Worm (Caenorhabditis elegans) whole organism, midembryonic: ENCODE results near the gene nex-4.

ENCODE experiments used
- flt-1 ChIP-seq: fragments of 200-800 bp; sonication (Bioruptor generic); IDR thresholded peaks from 2 replicates; pipeline ENCODE4 v1.3.6; 2022; ENCODE audit warnings: missing genetic modification characterization, missing compliant biosample characterization
- tab-1 ChIP-seq: fragments of 200-800 bp; sonication (Bioruptor generic); IDR thresholded peaks from 2 replicates; pipeline ENCODE4 v1.3.6; 2022; ENCODE audit warnings: missing genetic modification characterization, missing compliant biosample characterization
- ztf-23 ChIP-seq: fragments of 200-800 bp; sonication (Bioruptor generic); IDR thresholded peaks from 2 replicates; pipeline ENCODE4 v1.3.6; 2022; ENCODE audit warnings: missing genetic modification reagents, missing genetic modification characterization, missing compliant biosample characterization

ce11 chrV:4857561-4857960 is 6.3 kb downstream of the nex-4 start:
- TF ChIP-seq flt-1 (GFP tag; lab: Robert Waterston, UW), result no peak
- no peak for TF ChIP-seq tab-1 (GFP tag; lab: Robert Waterston, UW)
- no peak for TF ChIP-seq ztf-23 (GFP tag; lab: Robert Waterston, UW)
